Worm (Caenorhabditis elegans): ENCODE results near the gene sams-4.

DNA sequence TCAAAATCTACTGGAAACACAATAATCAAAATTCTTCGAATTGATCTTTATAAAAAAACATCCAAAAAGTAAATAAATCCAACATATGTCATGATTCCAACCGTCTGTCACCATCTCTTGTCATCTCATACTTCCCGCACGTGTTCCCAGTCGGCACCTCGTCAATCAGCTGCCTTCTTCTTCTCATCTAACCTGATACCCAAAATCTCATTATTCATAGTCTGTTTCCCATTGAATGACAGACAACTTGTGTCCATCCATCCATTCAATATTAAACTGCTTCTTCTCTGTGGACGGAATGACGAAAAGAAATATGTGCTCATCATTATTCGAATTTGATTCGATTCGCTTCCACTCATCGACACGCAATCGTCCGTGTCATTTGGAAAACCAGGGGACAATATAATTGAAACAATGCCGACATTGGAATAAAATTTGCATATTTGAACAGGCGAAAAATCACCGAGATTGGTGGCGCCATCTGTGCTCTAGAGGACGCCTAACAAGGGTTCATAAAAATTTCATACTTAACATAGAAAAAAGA, 35.0 kb downstream of the sams-4 start:
- TF ChIP-seq sptf-1 (tag; optimal IDR thresholded peaks at IDR 0.05): no peak
- TF ChIP-seq nhr-237 (tag; optimal IDR thresholded peaks at IDR 0.05): no peak
